Fruit fly (Drosophila melanogaster) whole organism, pupa: ENCODE data around the gene CG10428.

Experiments
- CG10348 ChIP-seq: fragments of 200-800 bp; sonication (Bioruptor generic); IDR thresholded peaks from 2 replicates; pipeline ENCODE4 v1.3.6; 2022; ENCODE audit warnings: missing biosample characterization, missing genetic modification characterization
- CG12605 ChIP-seq: fragments of 200-800 bp; sonication (Bioruptor generic); IDR thresholded peaks from 2 replicates; pipeline ENCODE4 v1.3.6; 2022; ENCODE audit warnings: missing biosample characterization, missing genetic modification characterization
- CG32121 ChIP-seq: fragments of 200-800 bp; sonication (Bioruptor generic); IDR thresholded peaks from 2 replicates; pipeline ENCODE4 v1.3.6; 2022; ENCODE audit warnings: missing biosample characterization, missing genetic modification characterization
- CG34367 ChIP-seq: fragments of 200-800 bp; sonication (Bioruptor generic); optimal IDR thresholded peaks from 2 replicates; lab custom pipeline; 2018; ENCODE audit warnings: missing biosample characterization, mild to moderate bottlenecking, missing genetic modification characterization
- D1 ChIP-seq: fragments of 200-800 bp; sonication (Bioruptor generic); optimal IDR thresholded peaks from 2 replicates; lab custom pipeline; 2018; ENCODE audit warnings: missing biosample characterization, mild to moderate bottlenecking, missing genetic modification characterization, moderate library complexity
- Ets98B ChIP-seq: fragments of 200-800 bp; sonication (Bioruptor generic); IDR thresholded peaks from 2 replicates; pipeline ENCODE4 v1.3.6; 2022; ENCODE audit warnings: missing biosample characterization, missing genetic modification characterization
- gl ChIP-seq: fragments of 200-800 bp; sonication (Bioruptor generic); optimal IDR thresholded peaks from 2 replicates; lab custom pipeline; 2018; ENCODE audit warnings: missing biosample characterization, mild to moderate bottlenecking, missing genetic modification characterization
- rn ChIP-seq: fragments of 200-800 bp; sonication (Bioruptor generic); IDR thresholded peaks from 2 replicates; pipeline ENCODE4 v1.3.6; 2022; ENCODE audit warnings: missing biosample characterization, missing genetic modification characterization

DNA sequence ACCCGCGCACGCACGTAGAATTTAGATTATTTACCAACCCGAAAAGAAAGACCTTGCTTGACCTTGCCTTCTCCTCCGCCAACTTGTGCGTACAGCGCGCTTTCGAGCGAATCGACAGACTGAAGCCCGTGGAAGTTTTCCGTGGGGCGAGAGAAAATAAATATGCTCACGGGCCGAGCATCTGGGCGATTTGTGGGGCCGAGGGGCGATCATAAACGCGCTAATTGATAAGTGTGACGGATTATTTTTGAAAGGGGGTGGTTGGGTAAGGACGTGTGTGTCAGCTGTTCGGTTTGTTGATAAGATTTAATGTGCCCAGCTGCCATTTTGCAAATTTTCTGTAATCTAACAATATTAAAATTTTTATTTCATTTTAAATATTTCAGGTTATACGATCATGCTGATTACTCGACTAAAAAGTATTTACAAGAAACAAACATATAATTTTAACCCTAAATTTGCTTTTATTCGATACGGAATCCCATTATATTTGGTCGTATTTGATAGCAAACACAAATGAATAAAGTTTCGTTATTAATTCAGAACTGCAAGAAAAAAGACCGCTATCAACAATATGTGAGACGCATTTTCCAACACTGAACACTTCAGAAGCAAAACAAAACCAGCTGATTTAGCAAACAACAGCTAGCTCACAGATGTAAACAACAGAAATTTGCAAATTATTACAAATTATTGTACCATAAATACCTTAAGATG is 25.5 kb downstream of the CG10428 start, which contains the start of the genes L2HGDH and CG10431:
- TF ChIP-seq CG12605 = no peak
- TF ChIP-seq CG34367 (tag; lab: Kevin White, UChicago) = no peak
- no peak for TF ChIP-seq rn (GFP tag; lab: Robert Waterston, UW)
- TF ChIP-seq CG10348 = no peak
- TF ChIP-seq gl (tag; lab: Kevin White, UChicago) = no peak
- no peak for TF ChIP-seq D1 (tag; lab: Kevin White, UChicago)
- no peak for TF ChIP-seq CG32121 (GFP tag; lab: Robert Waterston, UW)
- peak; percentile 13 for TF ChIP-seq Ets98B (GFP tag; lab: Robert Waterston, UW)
